Worm (Caenorhabditis elegans) whole organism, mixed stage, embryonic: ENCODE results near the gene mdt-6.

Experiments
- ceh-43 ChIP-seq: fragments of 200-800 bp; sonication (Bioruptor generic); optimal IDR thresholded peaks from 2 replicates; lab custom pipeline; 2018; ENCODE audit warnings: mild to moderate bottlenecking, missing genetic modification characterization, moderate library complexity, missing compliant biosample characterization
- elt-1 ChIP-seq: sonication (generic microtip); optimal IDR thresholded peaks from 2 replicates; lab custom pipeline; 2017; ENCODE audit warnings: missing genetic modification characterization, mild to moderate bottlenecking, missing compliant biosample characterization, antibody characterized with exemption, moderate library complexity, borderline replicate concordance; ENCODE audit not compliant: insufficient read depth
- lsy-2 ChIP-seq: fragments of 150-350 bp; optimal IDR thresholded peaks from 2 replicates; lab custom pipeline; 2014; ENCODE audit warnings: missing biosample characterization, missing genetic modification characterization
- nhr-76 ChIP-seq: sonication (generic microtip); optimal IDR thresholded peaks from 2 replicates; lab custom pipeline; 2017; ENCODE audit warnings: missing biosample characterization, missing genetic modification characterization
- pha-4 ChIP-seq: fragments of 150-350 bp; optimal IDR thresholded peaks from 2 replicates; lab custom pipeline; 2018; ENCODE audit warnings: missing biosample characterization, missing genetic modification reagents, missing genetic modification characterization
- unc-62 ChIP-seq: fragments of 150-350 bp; optimal IDR thresholded peaks from 2 replicates; lab custom pipeline; 2014; ENCODE audit warnings: missing biosample characterization, missing genetic modification reagents, missing genetic modification characterization

ce11 chrV:7015872-7016271, 43.6 kb downstream of the mdt-6 start, which contains the start of gene C33G8.13:
- no peak for TF ChIP-seq elt-1
- TF ChIP-seq pha-4: no peak
- TF ChIP-seq ceh-43: no peak
- TF ChIP-seq nhr-76 (tag; lab: Kevin White, UChicago): no peak
- no peak for TF ChIP-seq lsy-2 (tag; lab: Kevin White, UChicago)
- TF ChIP-seq unc-62: no peak
